Fruit fly (Drosophila melanogaster) whole organism, embryonic: ENCODE results near the gene CG6398.

Source experiments
- CG13624 ChIP-seq: fragments of 200-800 bp; sonication (Bioruptor generic); optimal IDR thresholded peaks from 2 replicates; lab custom pipeline; 2016; ENCODE audit warnings: missing biosample characterization, missing genetic modification characterization
- CG1792 ChIP-seq: fragments of 200-800 bp; sonication (Bioruptor generic); optimal IDR thresholded peaks from 2 replicates; lab custom pipeline; 2016; ENCODE audit warnings: missing biosample characterization, missing genetic modification characterization
- HmgD ChIP-seq: fragments of 200-800 bp; sonication (Bioruptor generic); optimal IDR thresholded peaks from 3 replicates; lab custom pipeline; 2016; ENCODE audit warnings: missing biosample characterization, missing genetic modification characterization
- NC2α ChIP-seq: fragments of 200-800 bp; sonication (Bioruptor generic); optimal IDR thresholded peaks from 2 replicates; lab custom pipeline; 2016; ENCODE audit warnings: missing biosample characterization, missing genetic modification characterization
- Ravus ChIP-seq: fragments of 200-800 bp; sonication (Bioruptor generic); IDR thresholded peaks from 2 replicates; pipeline ENCODE4 v1.3.6; 2022; ENCODE audit warnings: missing biosample characterization, missing genetic modification characterization

DNA sequence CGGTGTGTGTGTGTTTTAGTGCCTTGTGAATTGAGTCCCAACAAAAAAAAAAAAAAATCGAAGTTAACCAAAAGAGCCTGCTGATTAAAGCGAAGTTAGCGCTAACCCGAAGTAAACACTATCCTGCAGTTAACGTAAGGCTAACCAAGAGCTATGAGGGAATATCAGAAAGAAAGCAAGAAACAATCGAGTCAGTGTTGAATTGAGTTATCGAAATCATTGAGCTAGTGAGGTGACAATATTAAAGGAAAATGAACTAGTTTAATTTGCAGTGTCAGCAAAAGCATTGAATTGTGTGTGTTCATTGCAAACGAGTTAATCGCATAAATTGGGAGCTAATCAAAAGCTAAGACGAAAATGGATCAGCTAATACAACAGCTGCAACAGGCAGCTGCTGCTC lies 39.9 kb upstream of the CG6398 start, which contains the start of gene OdsH:
- TF ChIP-seq NC2α (GFP tag; lab: Kevin White, UChicago) (no peak), CG13624 (GFP tag; lab: Kevin White, UChicago) (no peak), Ravus (GFP tag; lab: Robert Waterston, UW) (no peak), CG1792 (no peak), HmgD (no peak)
